Worm (Caenorhabditis elegans): ENCODE data around the gene C25G4.8.
A peak's percentile ranks its signal among the peaks of the same experiment; 100 is the strongest.

Gene C25G4.8

ce11 chrIV:12429504-12429903 lies 33.8 kb downstream of the C25G4.8 start:
- TF ChIP-seq pha-4 (tag; optimal IDR thresholded peaks at IDR 0.05) (no peak), elt-1 (tag; optimal IDR thresholded peaks at IDR 0.05) (peak; percentile 81), nhr-23 (tag; optimal IDR thresholded peaks at IDR 0.05) (no peak), sea-2 (GFP tag; optimal IDR thresholded peaks at IDR 0.05) (no peak), skn-1 (tag; optimal IDR thresholded peaks at IDR 0.05) (no peak), R02D3.7 (tag; optimal IDR thresholded peaks at IDR 0.05) (no peak), mdl-1 (tag; optimal IDR thresholded peaks at IDR 0.05) (no peak), nhr-25 (tag; optimal IDR thresholded peaks at IDR 0.05) (peak; percentile 89)

ce11 chrIV:12428467-12428866 lies 34.8 kb downstream of the C25G4.8 start, which contains the start of gene col-130:
Gene col-130, minus strand, starts transcription at chrIV:12428516.
- TF ChIP-seq unc-39 (tag; optimal IDR thresholded peaks at IDR 0.05) (no peak), ceh-9 (tag; optimal IDR thresholded peaks at IDR 0.05) (no peak), elt-3 (tag; optimal IDR thresholded peaks at IDR 0.05) (no peak), aly-2 (tag; optimal IDR thresholded peaks at IDR 0.05) (no peak), snpc-4 (tag; optimal IDR thresholded peaks at IDR 0.05) (no peak), nhr-12 (tag; optimal IDR thresholded peaks at IDR 0.05) (no peak), nhr-11 (tag; optimal IDR thresholded peaks at IDR 0.05) (no peak), nhr-237 (tag; optimal IDR thresholded peaks at IDR 0.05) (no peak), ztf-11 (tag; optimal IDR thresholded peaks at IDR 0.05) (no peak), fos-1 (tag; optimal IDR thresholded peaks at IDR 0.05) (no peak), eor-1 (tag; optimal IDR thresholded peaks at IDR 0.05) (no peak), fkh-10 (GFP tag; optimal IDR thresholded peaks at IDR 0.05) (no peak), sea-2 (GFP tag; optimal IDR thresholded peaks at IDR 0.05) (no peak)

- no peak for TF ChIP-seq hmg-11 (tag; optimal IDR thresholded peaks at IDR 0.05)
- no peak for TF ChIP-seq R02D3.7 (tag; optimal IDR thresholded peaks at IDR 0.05)
- TF ChIP-seq ceh-9 (tag; optimal IDR thresholded peaks at IDR 0.05), result no peak
- no peak for TF ChIP-seq lin-39 (tag; optimal IDR thresholded peaks at IDR 0.05)
- TF ChIP-seq eor-1 (tag; optimal IDR thresholded peaks at IDR 0.05), result no peak
- no peak for TF ChIP-seq fkh-2 (tag; optimal IDR thresholded peaks at IDR 0.05)
- TF ChIP-seq ceh-82 (tag; optimal IDR thresholded peaks at IDR 0.05), result no peak
- no peak for TF ChIP-seq egl-27 (tag; optimal IDR thresholded peaks at IDR 0.05)
- TF ChIP-seq nhr-43 (tag; optimal IDR thresholded peaks at IDR 0.05; ENCODE audit: poor library complexity, severe bottlenecking), result no peak
- no peak for TF ChIP-seq egl-5 (tag; optimal IDR thresholded peaks at IDR 0.05)
- no peak for TF ChIP-seq elt-2 (tag; optimal IDR thresholded peaks at IDR 0.05)
- no peak for TF ChIP-seq ztf-4 (tag; optimal IDR thresholded peaks at IDR 0.05)
- TF ChIP-seq mml-1 (tag; optimal IDR thresholded peaks at IDR 0.05), result no peak
- TF ChIP-seq nhr-76 (tag; optimal IDR thresholded peaks at IDR 0.05), result no peak
These were observed 35.5 kb downstream of the C25G4.8 start for ce11 chrIV:12427687-12428284.

ce11 chrIV:12425595-12425994 lies 37.7 kb downstream of the C25G4.8 start:
- TF ChIP-seq fkh-10 (GFP tag; optimal IDR thresholded peaks at IDR 0.05) (no peak), unc-62 (GFP tag; optimal IDR thresholded peaks at IDR 0.05) (peak; percentile 67), nfya-1 (tag; optimal IDR thresholded peaks at IDR 0.05; ENCODE audit: insufficient read depth) (peak; percentile 55), elt-2 (tag; optimal IDR thresholded peaks at IDR 0.05) (no peak), ztf-11 (tag; optimal IDR thresholded peaks at IDR 0.05) (no peak), lin-39 (tag; optimal IDR thresholded peaks at IDR 0.05) (peak; percentile 87)

ce11 chrIV:12420455-12420854 lies 42.8 kb downstream of the C25G4.8 start, which contains the start of gene ugt-65:
Gene ugt-65, plus strand, starts transcription at chrIV:12420683.
- TF ChIP-seq elt-2 (tag; optimal IDR thresholded peaks at IDR 0.05), result peak; percentile 93
- TF ChIP-seq nhr-67 (tag; optimal IDR thresholded peaks at IDR 0.05), result no peak
- peak; percentile 24 for TF ChIP-seq pha-4 (tag; optimal IDR thresholded peaks at IDR 0.05)
- TF ChIP-seq ztf-11 (tag; optimal IDR thresholded peaks at IDR 0.05), result no peak
- peak; percentile 85 for TF ChIP-seq pqm-1 (tag; optimal IDR thresholded peaks at IDR 0.05)

Measured in whole organism, L3 larva.